Fruit fly (Drosophila melanogaster): Measurements from ENCODE around the gene sina.

sina gene

dm6 chr3L:16875959-16876358, 22.4 kb downstream of the sina start:
- TF ChIP-seq psq (optimal IDR thresholded peaks at IDR 0.05) = no peak
- no peak for TF ChIP-seq h (optimal IDR thresholded peaks at IDR 0.05)

dm6 chr3L:16876785-16877468, 23.4 kb downstream of the sina start, which contains the start of gene CG32170:
CG32170 (plus strand) TSS chr3L:16877309.
- TF ChIP-seq h (optimal IDR thresholded peaks at IDR 0.05) (no peak), ttk (optimal IDR thresholded peaks at IDR 0.05) (no peak), Sin3A (optimal IDR thresholded peaks at IDR 0.05) (no peak), insv (optimal IDR thresholded peaks at IDR 0.05) (no peak), psq (optimal IDR thresholded peaks at IDR 0.05) (no peak), Myc (optimal IDR thresholded peaks at IDR 0.05) (no peak)

- TF ChIP-seq psq (optimal IDR thresholded peaks at IDR 0.05) (no peak), Myc (optimal IDR thresholded peaks at IDR 0.05) (no peak), h (optimal IDR thresholded peaks at IDR 0.05) (no peak), Sin3A (optimal IDR thresholded peaks at IDR 0.05) (no peak), insv (optimal IDR thresholded peaks at IDR 0.05) (no peak), ttk (optimal IDR thresholded peaks at IDR 0.05) (no peak)
Measured at dm6 chr3L:16878830-16879536, 25.4 kb downstream of the sina start.

dm6 chr3L:16881097-16881496, 27.5 kb downstream of the sina start:
- TF ChIP-seq Myc (optimal IDR thresholded peaks at IDR 0.05) (no peak), psq (optimal IDR thresholded peaks at IDR 0.05) (no peak)

DNA sequence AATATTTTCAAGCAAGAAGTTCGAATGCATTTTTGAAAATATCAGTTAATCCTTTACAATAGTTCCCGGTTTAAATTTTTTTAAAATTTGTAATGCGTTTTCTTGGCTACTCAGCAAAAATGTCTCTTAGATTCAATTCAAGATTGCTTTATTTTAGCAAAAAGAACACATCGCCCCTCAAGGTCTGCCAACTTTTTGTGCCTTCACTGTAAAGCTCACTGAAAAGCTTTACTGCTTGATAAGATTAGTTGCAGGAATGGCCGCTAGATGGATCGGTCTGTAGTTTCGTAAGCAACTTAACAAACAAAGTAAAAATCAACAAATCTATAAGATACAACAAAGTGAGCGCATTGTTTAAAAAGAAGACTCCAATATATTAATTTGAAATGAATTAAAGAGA, 30.5 kb downstream of the sina start:
- no peak for TF ChIP-seq h (optimal IDR thresholded peaks at IDR 0.05)

DNA sequence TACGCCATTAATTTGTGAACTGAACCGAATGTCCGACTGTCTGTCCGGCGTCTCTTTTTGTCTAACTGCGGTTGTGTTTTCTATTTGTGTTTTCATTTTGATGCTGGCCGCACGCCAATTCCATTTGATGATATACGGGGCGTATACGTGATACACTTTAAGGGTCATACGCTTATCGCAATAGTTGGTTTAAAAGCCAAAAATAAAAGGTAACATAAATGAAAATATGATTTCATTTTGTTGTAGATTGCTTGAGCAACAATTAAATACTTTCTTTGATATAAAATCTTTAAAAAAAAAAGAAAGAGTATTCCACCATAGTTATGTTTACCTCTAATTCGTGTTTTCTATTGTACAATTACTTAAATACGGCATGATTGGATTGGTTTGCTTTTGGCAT, 31.5 kb downstream of the sina start:
- TF ChIP-seq Myc (optimal IDR thresholded peaks at IDR 0.05) (no peak), psq (optimal IDR thresholded peaks at IDR 0.05) (no peak), h (optimal IDR thresholded peaks at IDR 0.05) (no peak), Sin3A (optimal IDR thresholded peaks at IDR 0.05) (no peak), ttk (optimal IDR thresholded peaks at IDR 0.05) (no peak), insv (optimal IDR thresholded peaks at IDR 0.05) (no peak)

DNA sequence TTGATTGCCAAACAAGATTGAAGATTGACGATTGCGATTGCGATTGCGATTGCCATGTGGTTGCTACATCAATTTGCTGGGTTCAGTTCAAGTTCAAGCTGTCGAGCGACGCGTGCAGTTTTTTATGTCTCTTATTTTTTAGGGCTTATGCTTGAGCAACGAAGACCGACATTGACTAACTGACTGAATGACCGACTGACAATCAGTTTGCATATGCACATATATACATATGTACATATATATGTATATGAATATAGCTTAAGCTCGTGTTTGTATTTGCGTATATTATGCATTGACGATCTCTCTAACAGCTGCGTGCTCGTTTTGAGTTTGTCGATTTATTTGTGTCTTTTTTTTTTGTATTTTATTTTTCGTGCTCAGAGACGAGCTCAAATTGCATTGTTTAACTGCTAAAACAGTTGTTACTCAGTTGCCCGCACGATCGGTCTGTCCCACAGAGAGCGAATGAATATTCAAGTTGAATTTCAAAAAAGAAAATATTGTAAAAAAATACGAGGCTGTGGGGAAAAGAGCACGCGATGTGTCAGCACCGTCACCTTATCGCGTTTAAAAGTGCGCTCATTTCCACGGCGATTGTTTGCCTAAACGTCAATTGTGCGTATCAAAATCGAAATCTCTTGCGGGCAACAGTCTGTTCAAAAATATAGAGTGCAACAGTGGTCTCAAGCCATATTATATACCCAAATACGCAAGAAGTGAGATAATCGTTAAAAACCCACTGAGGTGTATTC, 32.8 kb downstream of the sina start:
- no peak for TF ChIP-seq Sin3A (optimal IDR thresholded peaks at IDR 0.05)
- no peak for TF ChIP-seq Myc (optimal IDR thresholded peaks at IDR 0.05)
- no peak for TF ChIP-seq h (optimal IDR thresholded peaks at IDR 0.05)
- TF ChIP-seq ttk (optimal IDR thresholded peaks at IDR 0.05) = no peak
- TF ChIP-seq insv (optimal IDR thresholded peaks at IDR 0.05) = no peak
- no peak for TF ChIP-seq psq (optimal IDR thresholded peaks at IDR 0.05)

DNA sequence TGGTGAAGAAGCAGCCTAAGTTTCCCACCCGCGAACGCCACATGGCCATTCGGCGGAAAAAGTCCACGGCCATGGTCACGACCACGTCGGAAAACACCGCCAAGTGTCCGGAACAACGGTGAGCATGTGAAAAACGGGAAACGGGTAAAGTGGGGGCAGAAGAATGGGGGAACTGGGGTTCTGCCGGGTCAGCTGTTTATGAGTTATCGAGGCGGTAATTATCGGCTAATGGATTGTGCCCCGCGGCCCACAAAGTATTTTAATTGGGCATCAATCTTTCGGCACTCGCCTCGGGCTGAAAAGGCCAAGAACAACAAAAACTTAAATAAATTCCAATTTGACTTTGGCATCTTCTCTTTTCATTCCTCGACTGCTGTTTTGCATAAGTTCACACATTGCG, 33.7 kb downstream of the sina start:
- TF ChIP-seq Myc (optimal IDR thresholded peaks at IDR 0.05) (no peak), ttk (optimal IDR thresholded peaks at IDR 0.05) (no peak), psq (optimal IDR thresholded peaks at IDR 0.05) (no peak), insv (optimal IDR thresholded peaks at IDR 0.05) (no peak), h (optimal IDR thresholded peaks at IDR 0.05) (no peak), Sin3A (optimal IDR thresholded peaks at IDR 0.05) (no peak)

DNA sequence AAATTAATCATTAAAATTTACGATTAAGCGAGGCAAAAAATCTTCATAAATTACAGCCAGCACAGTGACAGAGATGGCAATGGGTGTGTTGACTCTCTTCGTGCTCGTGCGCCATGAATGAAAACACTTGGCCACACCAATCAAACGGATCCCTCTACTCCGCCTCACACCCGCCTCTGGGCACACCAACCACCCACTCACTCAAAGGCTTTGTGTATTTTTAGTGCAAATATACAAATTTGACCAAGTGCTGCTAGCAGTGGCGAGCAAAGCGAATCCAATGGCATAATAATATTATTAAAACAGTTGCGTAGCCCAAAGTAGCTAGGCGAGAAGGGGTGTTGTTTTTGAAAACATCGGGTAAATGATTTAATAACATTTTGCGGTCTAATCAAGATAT, 36.0 kb downstream of the sina start:
- TF ChIP-seq h (optimal IDR thresholded peaks at IDR 0.05) = no peak
- no peak for TF ChIP-seq Sin3A (optimal IDR thresholded peaks at IDR 0.05)
- no peak for TF ChIP-seq Myc (optimal IDR thresholded peaks at IDR 0.05)
- no peak for TF ChIP-seq psq (optimal IDR thresholded peaks at IDR 0.05)
- no peak for TF ChIP-seq ttk (optimal IDR thresholded peaks at IDR 0.05)

DNA sequence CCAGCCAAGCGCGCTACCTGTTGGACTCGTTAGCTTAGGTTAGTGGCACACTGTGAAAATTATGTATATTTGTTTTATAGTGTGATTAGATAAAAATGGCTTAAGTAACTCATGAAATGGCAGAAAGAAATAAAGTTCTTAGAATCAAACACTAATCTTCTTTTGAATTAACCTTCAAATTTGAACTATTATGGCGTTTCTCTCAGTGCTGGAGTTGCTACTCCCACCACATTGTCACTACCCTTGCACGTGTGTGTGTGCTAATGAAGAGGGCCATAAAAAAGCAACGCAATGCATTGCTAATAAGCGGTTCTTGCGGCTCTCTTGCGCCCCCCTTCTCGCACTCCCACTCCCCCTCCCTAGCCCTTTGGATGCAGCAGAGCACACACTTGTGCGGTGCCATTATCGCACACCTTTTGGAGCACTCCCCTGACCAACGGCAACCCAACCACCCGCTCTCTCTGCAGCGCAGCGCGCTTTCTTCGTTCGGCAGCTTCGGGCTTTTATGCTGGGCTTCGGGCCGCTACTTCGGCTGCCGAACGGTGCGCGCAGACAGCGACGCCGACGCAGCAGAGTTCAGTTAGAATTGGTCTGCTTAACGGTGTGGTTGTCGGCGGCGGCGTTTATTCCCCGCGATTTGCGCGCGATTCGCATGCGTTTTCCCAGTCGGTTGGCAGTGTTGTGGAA, 37.2 kb downstream of the sina start:
- TF ChIP-seq psq (optimal IDR thresholded peaks at IDR 0.05) (no peak), Myc (optimal IDR thresholded peaks at IDR 0.05) (no peak), Sin3A (optimal IDR thresholded peaks at IDR 0.05) (no peak), ttk (optimal IDR thresholded peaks at IDR 0.05) (no peak), insv (optimal IDR thresholded peaks at IDR 0.05) (no peak), h (optimal IDR thresholded peaks at IDR 0.05) (no peak)

DNA sequence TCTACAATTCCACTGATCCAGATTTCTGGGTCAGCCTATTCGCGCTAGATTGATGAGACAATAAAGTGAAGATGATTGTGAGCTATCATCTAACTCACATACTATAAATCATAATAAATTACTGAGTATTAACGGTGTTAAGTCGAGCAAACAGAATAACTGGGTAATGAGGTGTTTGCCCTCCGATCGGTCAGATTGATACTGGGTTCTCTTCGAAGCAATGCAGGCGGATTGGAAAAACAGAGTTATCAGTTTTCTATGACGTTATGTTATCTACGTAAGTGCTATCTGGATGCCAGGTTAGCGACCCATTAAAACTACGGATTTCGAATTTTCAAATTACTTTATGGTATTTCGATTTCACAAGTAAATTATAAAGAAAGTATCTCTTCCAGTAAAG, 38.4 kb downstream of the sina start:
- TF ChIP-seq ttk (optimal IDR thresholded peaks at IDR 0.05) (no peak), h (optimal IDR thresholded peaks at IDR 0.05) (no peak), psq (optimal IDR thresholded peaks at IDR 0.05) (no peak), Myc (optimal IDR thresholded peaks at IDR 0.05) (no peak), Sin3A (optimal IDR thresholded peaks at IDR 0.05) (no peak)

DNA sequence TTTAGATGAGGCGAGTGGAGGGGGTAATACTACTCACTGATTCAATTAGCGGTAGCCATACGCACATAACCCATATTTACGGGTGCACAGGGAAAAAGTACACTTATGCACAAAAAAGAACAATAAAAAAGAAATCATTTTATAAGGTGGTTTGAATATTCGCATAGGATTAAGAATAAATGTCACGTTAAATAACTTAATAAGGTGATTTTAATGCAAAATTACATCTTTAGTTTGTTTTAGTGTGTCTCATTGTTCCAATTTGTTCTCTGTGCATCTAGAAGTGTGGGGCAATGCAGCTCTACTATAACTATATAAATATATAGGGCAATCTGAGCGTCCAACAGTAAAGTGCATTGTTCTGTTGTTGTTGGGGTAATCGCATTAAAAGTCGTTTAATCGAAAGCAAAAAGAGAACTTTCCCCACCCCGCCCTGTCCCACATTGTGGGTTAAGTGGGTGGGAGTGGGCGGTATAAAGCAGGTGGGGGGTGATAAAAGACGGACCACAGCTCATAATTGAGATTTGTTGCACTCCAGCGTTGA, 39.2 kb downstream of the sina start:
- no peak for TF ChIP-seq Myc (optimal IDR thresholded peaks at IDR 0.05)
- no peak for TF ChIP-seq Sin3A (optimal IDR thresholded peaks at IDR 0.05)
- no peak for TF ChIP-seq psq (optimal IDR thresholded peaks at IDR 0.05)
- no peak for TF ChIP-seq insv (optimal IDR thresholded peaks at IDR 0.05)
- TF ChIP-seq h (optimal IDR thresholded peaks at IDR 0.05) = no peak
- TF ChIP-seq ttk (optimal IDR thresholded peaks at IDR 0.05) = no peak
